Worm (Caenorhabditis elegans): ENCODE data around the gene K02F3.9.

ce11 chrIII:835208-835607 lies 6.0 kb downstream of the K02F3.9 start:
- TF ChIP-seq lsy-2 (tag; optimal IDR thresholded peaks at IDR 0.05), result no peak
- TF ChIP-seq fkh-10 (GFP tag; optimal IDR thresholded peaks at IDR 0.05), result no peak
- TF ChIP-seq unc-62 (GFP tag; optimal IDR thresholded peaks at IDR 0.05), result no peak
- TF ChIP-seq pag-3 (tag; optimal IDR thresholded peaks at IDR 0.05; ENCODE audit: borderline replicate concordance, insufficient read depth), result no peak
- TF ChIP-seq hlh-4 (tag; optimal IDR thresholded peaks at IDR 0.05), result no peak
